Worm (Caenorhabditis elegans) whole organism, young adult: Measurements from ENCODE around the gene C49C8.5.

ENCODE experiments used
- F37B4.10 ChIP-seq: fragments of 200-800 bp; sonication (Bioruptor generic); IDR thresholded peaks from 2 replicates; pipeline ENCODE4 v1.3.6; 2022; ENCODE audit warnings: missing genetic modification characterization, missing compliant biosample characterization
- attf-3 ChIP-seq: fragments of 200-800 bp; sonication (Bioruptor generic); conservative IDR thresholded peaks from 2 replicates; pipeline ENCODE4 v1.3.6; 2022; ENCODE audit warnings: missing genetic modification reagents, missing genetic modification characterization, missing compliant biosample characterization
- him-1 ChIP-seq: sonication (generic microtip); optimal IDR thresholded peaks from 2 replicates; lab custom pipeline; 2016; ENCODE audit warnings: missing genotype, missing genetic modification reagents, missing genetic modification characterization, missing compliant biosample characterization
- lin-26 ChIP-seq: fragments of 200-800 bp; sonication (Bioruptor generic); IDR thresholded peaks from 2 replicates; pipeline ENCODE4 v1.3.6; 2022; ENCODE audit warnings: missing genetic modification reagents, missing genetic modification characterization, missing compliant biosample characterization
- lin-40 ChIP-seq: sonication (generic microtip); optimal IDR thresholded peaks from 2 replicates; lab custom pipeline; 2016; ENCODE audit warnings: missing genetic modification characterization, mild to moderate bottlenecking, missing compliant biosample characterization, missing genotype, missing genetic modification reagents
- madf-3 ChIP-seq: fragments of 200-800 bp; sonication (Bioruptor generic); IDR thresholded peaks from 2 replicates; pipeline ENCODE4 v1.3.6; 2022; ENCODE audit warnings: missing genetic modification reagents, missing genetic modification characterization, missing compliant biosample characterization
- mes-4 ChIP-seq: sonication (generic microtip); optimal IDR thresholded peaks from 2 replicates; lab custom pipeline; 2016; ENCODE audit warnings: missing genotype, missing genetic modification characterization, missing compliant biosample characterization

DNA sequence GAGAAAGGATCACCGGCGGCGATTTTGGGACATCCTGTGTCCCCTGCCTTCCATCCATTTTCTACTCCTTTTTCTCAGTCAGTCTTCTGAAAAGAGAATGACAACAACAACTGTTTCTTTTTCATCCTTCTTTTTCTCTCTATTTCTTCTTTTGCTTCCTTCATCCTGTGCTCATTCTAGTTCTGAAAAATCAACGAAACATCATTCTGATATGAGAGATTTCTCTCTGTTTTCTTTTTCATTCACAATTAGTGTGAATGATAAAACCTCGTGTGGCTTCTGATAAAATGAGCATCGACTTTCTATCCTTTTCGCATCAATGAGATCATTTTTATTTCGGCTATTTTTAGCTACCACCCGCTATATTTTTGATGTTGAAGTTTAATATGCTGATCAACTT, 48.2 kb downstream of the C49C8.5 start:
- TF ChIP-seq lin-26 (GFP tag; lab: Robert Waterston, UW) (no peak), attf-3 (GFP tag; lab: Robert Waterston, UW) (no peak), F37B4.10 (no peak), madf-3 (no peak), mes-4 (no peak), lin-40 (tag; lab: Kevin White, UChicago) (no peak), him-1 (tag; lab: Kevin White, UChicago) (no peak)
